Fruit fly (Drosophila melanogaster) whole organism, embryonic: Measurements from ENCODE around the gene aqz.
A peak's percentile ranks its signal among the peaks of the same experiment; 100 is the strongest.

Experiments used
- Antp ChIP-seq: fragments of 200-800 bp; sonication (Bioruptor generic); optimal IDR thresholded peaks from 3 replicates; lab custom pipeline; 2016; ENCODE audit warnings: missing biosample characterization, missing genetic modification characterization
- B-H1 ChIP-seq: fragments of 200-800 bp; sonication (Bioruptor generic); IDR thresholded peaks from 3 replicates; pipeline ENCODE4 v1.3.6; 2022; ENCODE audit warnings: missing biosample characterization, missing genetic modification characterization
- BEAF-32 ChIP-seq: fragments of 200-800 bp; sonication (Bioruptor generic); optimal IDR thresholded peaks from 3 replicates; lab custom pipeline; 2017; ENCODE audit warnings: missing biosample characterization, missing genetic modification characterization, mild to moderate bottlenecking, moderate library complexity, missing genetic modification reagents
- Blimp-1 ChIP-seq: fragments of 200-800 bp; sonication (Bioruptor generic); optimal IDR thresholded peaks from 3 replicates; lab custom pipeline; 2018; ENCODE audit warnings: missing biosample characterization, missing genetic modification characterization, mild to moderate bottlenecking, moderate library complexity, missing genetic modification reagents
- CG11085 ChIP-seq: fragments of 200-800 bp; sonication (Bioruptor generic); IDR thresholded peaks from 2 replicates; pipeline ENCODE4 v1.3.6; 2022; ENCODE audit warnings: missing biosample characterization, missing genetic modification characterization
- CG12104 ChIP-seq: fragments of 200-800 bp; sonication (Bioruptor generic); optimal IDR thresholded peaks from 3 replicates; lab custom pipeline; 2016; ENCODE audit warnings: missing biosample characterization, missing genetic modification characterization
- CG13624 ChIP-seq: fragments of 200-800 bp; sonication (Bioruptor generic); optimal IDR thresholded peaks from 2 replicates; lab custom pipeline; 2016; ENCODE audit warnings: missing biosample characterization, missing genetic modification characterization
- CG15479 ChIP-seq: fragments of 200-800 bp; sonication (Bioruptor generic); optimal IDR thresholded peaks from 3 replicates; lab custom pipeline; 2019; ENCODE audit warnings: missing biosample characterization, mild to moderate bottlenecking, missing genetic modification characterization, moderate library complexity
- CG15696 ChIP-seq: fragments of 200-800 bp; sonication (Bioruptor generic); optimal IDR thresholded peaks from 2 replicates; lab custom pipeline; 2019; ENCODE audit warnings: missing biosample characterization, mild to moderate bottlenecking, missing genetic modification characterization, moderate library complexity
- CG16779 ChIP-seq: fragments of 200-800 bp; sonication (Bioruptor generic); IDR thresholded peaks from 2 replicates; pipeline ENCODE4 v1.3.6; 2022; ENCODE audit warnings: missing biosample characterization, missing genetic modification characterization
- CG18599 ChIP-seq: fragments of 200-800 bp; sonication (Bioruptor generic); optimal IDR thresholded peaks from 3 replicates; lab custom pipeline; 2017; ENCODE audit warnings: missing biosample characterization, missing genetic modification characterization, mild to moderate bottlenecking, moderate library complexity, missing genetic modification reagents
- CG30020 ChIP-seq: fragments of 200-800 bp; optimal IDR thresholded peaks from 2 replicates; lab custom pipeline; 2019; ENCODE audit warnings: missing biosample characterization, mild to moderate bottlenecking, missing genetic modification characterization, moderate library complexity
- CG34224 ChIP-seq: fragments of 200-800 bp; sonication (Bioruptor generic); IDR thresholded peaks from 3 replicates; pipeline ENCODE4 v1.3.6; 2022; ENCODE audit warnings: missing biosample characterization, missing genetic modification characterization; ENCODE audit not compliant: partially characterized antibody
- CG4360 ChIP-seq: fragments of 200-800 bp; sonication (Bioruptor generic); IDR thresholded peaks from 2 replicates; pipeline ENCODE4 v1.3.6; 2022; ENCODE audit warnings: missing biosample characterization, missing genetic modification characterization
- CG4404 ChIP-seq: fragments of 200-800 bp; sonication (Bioruptor generic); IDR thresholded peaks from 2 replicates; pipeline ENCODE4 v1.3.6; 2022; ENCODE audit warnings: missing biosample characterization, missing genetic modification characterization
- CG5180 ChIP-seq: fragments of 200-800 bp; sonication (Bioruptor generic); optimal IDR thresholded peaks from 3 replicates; lab custom pipeline; 2017; ENCODE audit warnings: missing biosample characterization, missing genetic modification characterization, mild to moderate bottlenecking, moderate library complexity, missing genetic modification reagents
- CG6683 ChIP-seq: fragments of 200-800 bp; sonication (Bioruptor generic); optimal IDR thresholded peaks from 2 replicates; lab custom pipeline; 2017; ENCODE audit warnings: missing biosample characterization, mild to moderate bottlenecking, missing genetic modification characterization, missing genetic modification reagents
- CG7357 ChIP-seq: fragments of 200-800 bp; sonication (Bioruptor generic); IDR thresholded peaks from 3 replicates; pipeline ENCODE4 v1.3.6; 2022; ENCODE audit warnings: missing biosample characterization, missing genetic modification characterization
- CG7839 ChIP-seq: fragments of 200-800 bp; sonication (Bioruptor generic); optimal IDR thresholded peaks from 3 replicates; lab custom pipeline; 2018; ENCODE audit warnings: missing biosample characterization, mild to moderate bottlenecking, missing genetic modification characterization, moderate library complexity
- CG9215 ChIP-seq: fragments of 200-800 bp; sonication (Bioruptor generic); IDR thresholded peaks from 2 replicates; pipeline ENCODE4 v1.3.6; 2022; ENCODE audit warnings: missing biosample characterization, missing genetic modification characterization
- CG9797 ChIP-seq: fragments of 200-800 bp; sonication (Bioruptor generic); optimal IDR thresholded peaks from 3 replicates; lab custom pipeline; 2018; ENCODE audit warnings: missing biosample characterization, mild to moderate bottlenecking, missing genetic modification characterization
- D ChIP-seq, 2 experiments: fragments of 200-800 bp in 1 of 2; fragments of >200 bp in 1 of 2; sonication (Bioruptor generic) in 1 of 2; optimal IDR thresholded peaks; 2 replicates in 1 of 2; 3 replicates in 1 of 2; lab custom pipeline; 2017; ENCODE audit warnings: mild to moderate bottlenecking in 1 of 2, missing biosample characterization in 1 of 2, missing genetic modification characterization in 1 of 2, missing genetic modification reagents in 1 of 2
- Dbx ChIP-seq: fragments of 200-800 bp; sonication (Bioruptor generic); IDR thresholded peaks from 3 replicates; pipeline ENCODE4 v1.3.6; 2022; ENCODE audit warnings: missing biosample characterization, missing genetic modification characterization
- MTF-1 ChIP-seq: fragments of 200-800 bp; sonication (Bioruptor generic); optimal IDR thresholded peaks from 2 replicates; lab custom pipeline; 2018; ENCODE audit warnings: missing biosample characterization, mild to moderate bottlenecking, missing genetic modification characterization, borderline replicate concordance
- Myb ChIP-seq: fragments of 200-800 bp; sonication (Bioruptor generic); optimal IDR thresholded peaks from 2 replicates; lab custom pipeline; 2016; ENCODE audit warnings: missing biosample characterization, missing genetic modification characterization
- NC2α ChIP-seq: fragments of 200-800 bp; sonication (Bioruptor generic); optimal IDR thresholded peaks from 2 replicates; lab custom pipeline; 2016; ENCODE audit warnings: missing biosample characterization, missing genetic modification characterization
- Oli ChIP-seq: fragments of 200-800 bp; sonication (Bioruptor generic); optimal IDR thresholded peaks from 2 replicates; lab custom pipeline; 2018; ENCODE audit warnings: missing biosample characterization, mild to moderate bottlenecking, missing genetic modification characterization, moderate library complexity
- Poxn ChIP-seq: fragments of 200-800 bp; sonication (Bioruptor generic); IDR thresholded peaks from 2 replicates; pipeline ENCODE4 v1.3.6; 2022; ENCODE audit warnings: missing biosample characterization, missing genetic modification characterization
- Tbp ChIP-seq: fragments of >200 bp; optimal IDR thresholded peaks from 2 replicates; lab custom pipeline; 2018; ENCODE audit warnings: missing biosample characterization, missing genetic modification characterization
- chinmo ChIP-seq: fragments of 200-800 bp; sonication (Bioruptor generic); IDR thresholded peaks from 4 replicates; pipeline ENCODE4 v1.3.6; 2022; ENCODE audit warnings: missing biosample characterization, missing genetic modification characterization; ENCODE audit not compliant: partially characterized antibody
- dm ChIP-seq: fragments of 200-800 bp; sonication (Bioruptor generic); optimal IDR thresholded peaks from 3 replicates; lab custom pipeline; 2016; ENCODE audit warnings: missing biosample characterization, missing genetic modification characterization
- dmrt11E ChIP-seq: fragments of 200-800 bp; sonication (Bioruptor generic); optimal IDR thresholded peaks from 3 replicates; lab custom pipeline; 2018; ENCODE audit warnings: missing biosample characterization, mild to moderate bottlenecking, missing genetic modification characterization, moderate library complexity
- exex ChIP-seq: fragments of 200-800 bp; sonication (Bioruptor generic); optimal IDR thresholded peaks from 4 replicates; lab custom pipeline; 2018; ENCODE audit warnings: missing biosample characterization, mild to moderate bottlenecking, missing genetic modification characterization, moderate library complexity
- gcm ChIP-seq: fragments of 200-800 bp; sonication (Bioruptor generic); optimal IDR thresholded peaks from 2 replicates; lab custom pipeline; 2019; ENCODE audit warnings: missing biosample characterization, mild to moderate bottlenecking, missing genetic modification characterization, moderate library complexity
- nau ChIP-seq: fragments of 200-800 bp; sonication (Bioruptor generic); optimal IDR thresholded peaks from 3 replicates; lab custom pipeline; 2017; ENCODE audit warnings: missing biosample characterization, mild to moderate bottlenecking, missing genetic modification characterization, missing genetic modification reagents
- odd ChIP-seq: fragments of 200-800 bp; sonication (Bioruptor generic); optimal IDR thresholded peaks from 2 replicates; lab custom pipeline; 2017; ENCODE audit warnings: missing biosample characterization, mild to moderate bottlenecking, missing genetic modification characterization
- peb ChIP-seq: fragments of 200-800 bp; sonication (Bioruptor generic); IDR thresholded peaks from 2 replicates; pipeline ENCODE4 v1.3.6; 2022; ENCODE audit warnings: missing biosample characterization, missing genetic modification characterization
- pros ChIP-seq: fragments of 200-800 bp; sonication (Bioruptor generic); optimal IDR thresholded peaks from 3 replicates; lab custom pipeline; 2019; ENCODE audit warnings: missing biosample characterization, mild to moderate bottlenecking, missing genetic modification characterization, moderate library complexity
- repo ChIP-seq: fragments of 200-800 bp; sonication (Bioruptor generic); optimal IDR thresholded peaks from 2 replicates; lab custom pipeline; 2016; ENCODE audit warnings: missing biosample characterization, missing genetic modification characterization
- row ChIP-seq: fragments of 200-800 bp; sonication (Bioruptor generic); IDR thresholded peaks from 3 replicates; pipeline ENCODE4 v1.3.6; 2022; ENCODE audit warnings: missing biosample characterization, missing genetic modification characterization
- sens ChIP-seq: fragments of 200-800 bp; sonication (Bioruptor generic); peaks from one replicate; lab custom pipeline; 2016; ENCODE audit warnings: missing biosample characterization, missing genetic modification characterization
- seq ChIP-seq: fragments of 200-800 bp; sonication (Bioruptor generic); IDR thresholded peaks from 2 replicates; pipeline ENCODE4 v1.3.6; 2022; ENCODE audit warnings: missing biosample characterization, missing genetic modification characterization
- sna ChIP-seq: fragments of 200-800 bp; sonication (Bioruptor generic); IDR thresholded peaks from 2 replicates; pipeline ENCODE4 v1.3.6; 2022; ENCODE audit warnings: missing biosample characterization, missing genetic modification characterization; ENCODE audit not compliant: partially characterized antibody
- tgo ChIP-seq: fragments of 200-800 bp; sonication (Bioruptor generic); IDR thresholded peaks from 3 replicates; pipeline ENCODE4 v1.3.6; 2022; ENCODE audit warnings: missing biosample characterization, missing genetic modification characterization
- tin ChIP-seq: fragments of 200-800 bp; sonication (Bioruptor generic); optimal IDR thresholded peaks from 3 replicates; lab custom pipeline; 2016; ENCODE audit warnings: missing biosample characterization, missing genetic modification characterization
- tll ChIP-seq, 2 experiments: fragments of 200-800 bp in 1 of 2; fragments of >200 bp in 1 of 2; sonication (Bioruptor generic) in 1 of 2; optimal IDR thresholded peaks; 2 replicates each; lab custom pipeline; 2017 to 2019; ENCODE audit warnings: missing biosample characterization in 2 of 2, missing genetic modification characterization in 2 of 2, mild to moderate bottlenecking in 1 of 2, moderate library complexity in 1 of 2
- usp ChIP-seq: fragments of >200 bp; optimal IDR thresholded peaks from 2 replicates; lab custom pipeline; 2017; ENCODE audit warnings: missing biosample characterization, missing genetic modification characterization
- vnd ChIP-seq: fragments of 200-800 bp; sonication (Bioruptor generic); IDR thresholded peaks from 3 replicates; pipeline ENCODE4 v1.3.6; 2022; ENCODE audit warnings: missing biosample characterization, missing genetic modification characterization; ENCODE audit not compliant: partially characterized antibody

aqz gene

dm6 chr3R:8820428-8820912, at the start of gene aqz (continued):
- no peak for TF ChIP-seq peb (GFP tag; lab: Robert Waterston, UW)
- peak; percentile 91 for TF ChIP-seq NC2α
- peak; percentile 87 for TF ChIP-seq MTF-1
- peak; percentile 72 for TF ChIP-seq Tbp
- TF ChIP-seq Dbx, result peak; percentile 77
- no peak for TF ChIP-seq CG4404
- peak; percentile 48 for TF ChIP-seq CG11085 (GFP tag; lab: Robert Waterston, UW)
- TF ChIP-seq chinmo (GFP tag; lab: Robert Waterston, UW), result peak; percentile 75; the same call in 2 of the 4 replicates
- TF ChIP-seq Myb (GFP tag; lab: Kevin White, UChicago), result peak; percentile 92
- no peak for TF ChIP-seq nau
- no peak for TF ChIP-seq usp (GFP tag; lab: Kevin White, UChicago)
- no peak for TF ChIP-seq repo (GFP tag; lab: Kevin White, UChicago)
- TF ChIP-seq odd (GFP tag; lab: Kevin White, UChicago), result no peak
- peak; percentile 54 for TF ChIP-seq tin
- peak; percentile 50 for TF ChIP-seq CG4360
- TF ChIP-seq dmrt11E, result peak; percentile 8
- TF ChIP-seq CG15479, result peak; percentile 78
- TF ChIP-seq sens, result peak; percentile 91
- TF ChIP-seq CG30020 (tag; lab: Kevin White, UChicago), result peak; percentile 92
- no peak for TF ChIP-seq D (optimal IDR thresholded peaks at IDR 0.05; lab: Kevin White, UChicago)
- TF ChIP-seq D (GFP tag; optimal IDR thresholded peaks at IDR 0.05; lab: Kevin White, UChicago), result peak; percentile 4
- peak; percentile 66 for TF ChIP-seq exex (tag; lab: Kevin White, UChicago)
- no peak for TF ChIP-seq Oli
- TF ChIP-seq tll (GFP tag; optimal IDR thresholded peaks at IDR 0.05; lab: Kevin White, UChicago), result peak in 1 of 2 experiments; percentile 6
- TF ChIP-seq Antp (GFP tag; lab: Kevin White, UChicago), result peak; percentile 61
- TF ChIP-seq CG12104 (GFP tag; lab: Kevin White, UChicago), result no peak
- peak; percentile 44; the same call in 1 of the 3 replicates for TF ChIP-seq CG7357
- TF ChIP-seq pros, result no peak
- peak; percentile 63 for TF ChIP-seq CG18599
- peak; percentile 87 for TF ChIP-seq CG9797 (GFP tag; lab: Kevin White, UChicago)
- peak; percentile 35; the same call in 2 of the 3 replicates for TF ChIP-seq tgo
- TF ChIP-seq dm (GFP tag; lab: Kevin White, UChicago), result peak; percentile 67
- no peak for TF ChIP-seq Blimp-1 (GFP tag; lab: Kevin White, UChicago)
- no peak for TF ChIP-seq Poxn (GFP tag; lab: Robert Waterston, UW)
- peak; percentile 54; the same call in 1 of the 2 replicates for TF ChIP-seq seq (GFP tag; lab: Robert Waterston, UW)
- peak; percentile 49; the same call in 1 of the 2 replicates for TF ChIP-seq CG16779
- TF ChIP-seq sna (GFP tag; lab: Robert Waterston, UW), result peak; percentile 23; the same call in 1 of the 2 replicates
- peak; percentile 21; the same call in 1 of the 3 replicates for TF ChIP-seq B-H1
- peak; percentile 88 for TF ChIP-seq CG13624 (GFP tag; lab: Kevin White, UChicago)
- peak; percentile 19; the same call in 1 of the 3 replicates for TF ChIP-seq vnd (GFP tag; lab: Robert Waterston, UW)
- TF ChIP-seq row (GFP tag; lab: Robert Waterston, UW), result peak; percentile 73
- peak; percentile 100 for TF ChIP-seq CG9215 (GFP tag; lab: Robert Waterston, UW)
- TF ChIP-seq gcm, result peak; percentile 42
- peak; percentile 72 for TF ChIP-seq BEAF-32 (GFP tag; lab: Kevin White, UChicago)
- TF ChIP-seq CG6683, result no peak
- no peak for TF ChIP-seq CG15696
- no peak for TF ChIP-seq CG5180 (GFP tag; lab: Kevin White, UChicago)
- TF ChIP-seq CG34224 (GFP tag; lab: Robert Waterston, UW), result peak; percentile 17; the same call in 1 of the 3 replicates
- TF ChIP-seq CG7839 (tag; lab: Kevin White, UChicago), result peak; percentile 58
